Worm (Caenorhabditis elegans) whole organism, L4/young adult: ENCODE results near the gene hcp-2.

ENCODE experiments used
- W03F9.2 ChIP-seq: fragments of 150-350 bp; optimal IDR thresholded peaks from 2 replicates; lab custom pipeline; 2014; ENCODE audit warnings: missing biosample characterization, missing genetic modification characterization
- dao-5 ChIP-seq: sonication (generic microtip); optimal IDR thresholded peaks from 2 replicates; lab custom pipeline; 2016; ENCODE audit warnings: missing genotype, missing genetic modification characterization, moderate library complexity, missing compliant biosample characterization
- him-1 ChIP-seq: sonication (generic microtip); optimal IDR thresholded peaks from 2 replicates; lab custom pipeline; 2016; ENCODE audit warnings: missing genotype, missing genetic modification reagents, missing genetic modification characterization, missing compliant biosample characterization

ce11 chrV:9618919-9619318, 26.7 kb upstream of the hcp-2 start, which contains the start of gene idpc-7:
- TF ChIP-seq W03F9.2 (tag; lab: Kevin White, UChicago) (no peak), him-1 (no peak), dao-5 (tag; lab: Kevin White, UChicago) (no peak)
